Worm (Caenorhabditis elegans) whole organism, late embryonic: Measurements from ENCODE around the gene nspg-10.

Experiments
- ceh-14 ChIP-seq: sonication (generic microtip); optimal IDR thresholded peaks from 2 replicates; lab custom pipeline; 2016; ENCODE audit warnings: missing genotype, missing genetic modification characterization, missing compliant biosample characterization
- ceh-30 ChIP-seq: fragments of 150-350 bp; optimal IDR thresholded peaks from 2 replicates; lab custom pipeline; 2014; ENCODE audit warnings: missing biosample characterization, missing genetic modification characterization
- ceh-34 ChIP-seq: sonication (generic microtip); optimal IDR thresholded peaks from 2 replicates; lab custom pipeline; 2016; ENCODE audit warnings: mild to moderate bottlenecking, missing genetic modification characterization, missing compliant biosample characterization
- dve-1 ChIP-seq: sonication (generic microtip); optimal IDR thresholded peaks from 2 replicates; lab custom pipeline; 2017; ENCODE audit warnings: antibody characterized with exemption, mild to moderate bottlenecking, missing genetic modification characterization, missing compliant biosample characterization
- elt-2 ChIP-seq: sonication (generic microtip); optimal IDR thresholded peaks from 2 replicates; lab custom pipeline; 2016; ENCODE audit warnings: missing genetic modification reagents, missing genetic modification characterization, missing compliant biosample characterization
- hlh-30 ChIP-seq: sonication (generic microtip); optimal IDR thresholded peaks from 2 replicates; lab custom pipeline; 2017; ENCODE audit warnings: antibody characterized with exemption, missing genetic modification characterization, missing compliant biosample characterization; ENCODE audit not compliant: insufficient read depth
- lin-11 ChIP-seq: fragments of 200-800 bp; sonication (Bioruptor generic); optimal IDR thresholded peaks from 2 replicates; lab custom pipeline; 2018; ENCODE audit warnings: mild to moderate bottlenecking, missing genetic modification characterization, missing compliant biosample characterization
- nhr-11 ChIP-seq: fragments of 150-350 bp; optimal IDR thresholded peaks from 2 replicates; lab custom pipeline; 2014; ENCODE audit warnings: missing biosample characterization, missing genetic modification characterization
- odd-2 ChIP-seq: sonication (generic microtip); optimal IDR thresholded peaks from 2 replicates; lab custom pipeline; 2017; ENCODE audit warnings: antibody characterized with exemption, mild to moderate bottlenecking, missing genetic modification characterization, missing compliant biosample characterization
- pag-3 ChIP-seq: sonication (generic microtip); optimal IDR thresholded peaks from 2 replicates; lab custom pipeline; 2016; ENCODE audit warnings: missing compliant biosample characterization, missing genetic modification characterization, borderline replicate concordance
- pqm-1 ChIP-seq: sonication (generic microtip); optimal IDR thresholded peaks from 2 replicates; lab custom pipeline; 2016; ENCODE audit warnings: missing genetic modification characterization, missing compliant biosample characterization
- unc-3 ChIP-seq, 2 experiments: fragments of 200-800 bp in 1 of 2; sonication (Bioruptor generic) in 1 of 2; sonication (generic microtip) in 1 of 2; conservative IDR thresholded peaks in 1 of 2; optimal IDR thresholded peaks in 1 of 2; 2 replicates each; pipeline versions ENCODE4 v1.3.6 to Lab custom; 2016 to 2022; ENCODE audit warnings: missing compliant biosample characterization in 2 of 2, missing genetic modification characterization in 2 of 2, missing genetic modification reagents in 1 of 2

ce11 chrIV:4655979-4656378 lies 50.4 kb downstream of the nspg-10 start:
- no peak for TF ChIP-seq lin-11 (tag; lab: Kevin White, UChicago)
- TF ChIP-seq dve-1 (tag; lab: Kevin White, UChicago): no peak
- TF ChIP-seq nhr-11 (tag; lab: Kevin White, UChicago): no peak
- no peak for TF ChIP-seq elt-2 (tag; lab: Kevin White, UChicago)
- no peak for TF ChIP-seq ceh-14 (tag; lab: Kevin White, UChicago)
- TF ChIP-seq odd-2 (tag; lab: Kevin White, UChicago): no peak
- peak; percentile 34 for TF ChIP-seq ceh-34 (tag; lab: Kevin White, UChicago)
- TF ChIP-seq pag-3 (tag; lab: Kevin White, UChicago): no peak
- no peak for TF ChIP-seq ceh-30 (tag; lab: Kevin White, UChicago)
- TF ChIP-seq unc-3 (GFP tag; conservative IDR thresholded peaks at IDR 0.05; lab: Robert Waterston, UW): no peak
- TF ChIP-seq unc-3 (tag; optimal IDR thresholded peaks at IDR 0.05; lab: Kevin White, UChicago): no peak
- TF ChIP-seq hlh-30 (tag; lab: Kevin White, UChicago): no peak
- no peak for TF ChIP-seq pqm-1 (tag; lab: Kevin White, UChicago)
